Worm (Caenorhabditis elegans) whole organism, L4 larva: Measurements from ENCODE around the gene E02C12.8.
A peak's percentile ranks its signal among the peaks of the same experiment; 100 is the strongest.

Experiments used
- D1046.2 ChIP-seq: fragments of 200-800 bp; sonication (Bioruptor generic); IDR thresholded peaks from 2 replicates; pipeline ENCODE4 v1.3.6; 2022; ENCODE audit warnings: missing genetic modification characterization, missing compliant biosample characterization
- F44E2.7 ChIP-seq: fragments of 200-800 bp; sonication (Bioruptor generic); IDR thresholded peaks from 2 replicates; pipeline ENCODE4 v2.1.2; 2022; ENCODE audit warnings: missing genetic modification characterization, missing compliant biosample characterization
- F49E8.2 ChIP-seq: sonication (generic microtip); optimal IDR thresholded peaks from 2 replicates; lab custom pipeline; 2016; ENCODE audit warnings: missing compliant biosample characterization, mild to moderate bottlenecking, missing genetic modification characterization, borderline replicate concordance
- T20F7.1 ChIP-seq: fragments of 200-800 bp; sonication (Bioruptor generic); optimal IDR thresholded peaks from 2 replicates; lab custom pipeline; 2018; ENCODE audit warnings: mild to moderate bottlenecking, missing genetic modification characterization, missing compliant biosample characterization
- Y48G9A.11 ChIP-seq: fragments of 200-800 bp; sonication (Bioruptor generic); IDR thresholded peaks from 2 replicates; pipeline ENCODE4 v1.3.6; 2022; ENCODE audit warnings: missing genetic modification reagents, missing genetic modification characterization, missing compliant biosample characterization
- Y75B8A.6 ChIP-seq: fragments of 200-800 bp; sonication (Bioruptor generic); IDR thresholded peaks from 2 replicates; pipeline ENCODE4 v1.3.6; 2022; ENCODE audit warnings: missing genetic modification reagents, missing genetic modification characterization, missing compliant biosample characterization
- ZK546.5 ChIP-seq, 2 experiments: sonication (generic microtip); optimal IDR thresholded peaks; 2 replicates each; lab custom pipeline; 2017; ENCODE audit warnings: missing biosample characterization in 2 of 2, missing genetic modification characterization in 2 of 2
- aha-1 ChIP-seq: fragments of 150-350 bp; peaks from one replicate; lab custom pipeline; 2014; ENCODE audit warnings: missing biosample characterization, missing genetic modification characterization
- aly-2 ChIP-seq: sonication (generic microtip); optimal IDR thresholded peaks from 2 replicates; lab custom pipeline; 2018; ENCODE audit warnings: missing biosample characterization, missing genetic modification characterization
- attf-4 ChIP-seq: sonication (generic microtip); optimal IDR thresholded peaks from 3 replicates; lab custom pipeline; 2017; ENCODE audit warnings: missing biosample characterization, missing genetic modification characterization
- ceh-82 ChIP-seq: sonication (generic microtip); optimal IDR thresholded peaks from 2 replicates; lab custom pipeline; 2017; ENCODE audit warnings: missing biosample characterization, missing genetic modification characterization
- ces-1 ChIP-seq: fragments of 150-350 bp; sonication (generic microtip); optimal IDR thresholded peaks from 4 replicates; lab custom pipeline; 2014; ENCODE audit warnings: missing biosample characterization, missing genetic modification reagents, missing genetic modification characterization
- ctbp-1 ChIP-seq: fragments of 200-800 bp; sonication (Bioruptor generic); IDR thresholded peaks from 2 replicates; pipeline ENCODE4 v1.3.6; 2022; ENCODE audit warnings: missing genetic modification reagents, missing genetic modification characterization, missing compliant biosample characterization
- daf-12 ChIP-seq: fragments of 150-350 bp; optimal IDR thresholded peaks from 2 replicates; lab custom pipeline; 2014; ENCODE audit warnings: missing biosample characterization, missing genetic modification reagents, missing genetic modification characterization
- daf-16 ChIP-seq, 3 experiments: sonication (generic microtip); optimal IDR thresholded peaks; 2 replicates each; lab custom pipeline; 2016 to 2017; ENCODE audit warnings: missing genetic modification characterization in 3 of 3, missing genetic modification reagents in 3 of 3, mild to moderate bottlenecking in 2 of 3, missing compliant biosample characterization in 2 of 3, missing biosample characterization in 1 of 3, moderate library complexity in 1 of 3
- dmd-6 ChIP-seq: fragments of 200-800 bp; sonication (Bioruptor generic); IDR thresholded peaks from 2 replicates; pipeline ENCODE4 v1.3.6; 2022; ENCODE audit warnings: missing genetic modification reagents, missing genetic modification characterization, missing compliant biosample characterization
- dmd-8 ChIP-seq: fragments of 200-800 bp; sonication (Bioruptor generic); IDR thresholded peaks from 2 replicates; pipeline ENCODE4 v1.3.6; 2022; ENCODE audit warnings: missing genetic modification characterization, missing compliant biosample characterization
- dpl-1 ChIP-seq: fragments of 150-350 bp; optimal IDR thresholded peaks from 2 replicates; lab custom pipeline; 2014; ENCODE audit warnings: missing biosample characterization, missing genetic modification reagents, missing genetic modification characterization
- duxl-1 ChIP-seq: sonication (generic microtip); optimal IDR thresholded peaks from 2 replicates; lab custom pipeline; 2016; ENCODE audit warnings: mild to moderate bottlenecking, missing genetic modification characterization, moderate library complexity, missing compliant biosample characterization; ENCODE audit not compliant: poor library complexity
- dve-1 ChIP-seq: sonication (generic microtip); optimal IDR thresholded peaks from 2 replicates; lab custom pipeline; 2017; ENCODE audit warnings: antibody characterized with exemption, mild to moderate bottlenecking, missing genetic modification characterization, missing compliant biosample characterization; ENCODE audit not compliant: insufficient read depth
- egl-43 ChIP-seq: fragments of 200-800 bp; sonication (Bioruptor generic); IDR thresholded peaks from 2 replicates; pipeline ENCODE4 v1.3.6; 2022; ENCODE audit warnings: missing genetic modification reagents, missing genetic modification characterization, missing compliant biosample characterization
- hif-1 ChIP-seq, 2 experiments: sonication (generic microtip); optimal IDR thresholded peaks; 2 replicates each; lab custom pipeline; 2016 to 2017; ENCODE audit warnings: missing compliant biosample characterization in 2 of 2, missing genetic modification characterization in 2 of 2, missing genetic modification reagents in 2 of 2, missing genotype in 2 of 2, mild to moderate bottlenecking in 1 of 2
- hlh-11 ChIP-seq: fragments of 200-800 bp; sonication (Bioruptor generic); optimal IDR thresholded peaks from 2 replicates; lab custom pipeline; 2018; ENCODE audit warnings: mild to moderate bottlenecking, missing genetic modification characterization, missing compliant biosample characterization
- lim-7 ChIP-seq: fragments of 200-800 bp; sonication (Bioruptor generic); IDR thresholded peaks from 2 replicates; pipeline ENCODE4 v1.3.6; 2022; ENCODE audit warnings: missing genetic modification characterization, missing compliant biosample characterization
- lin-29 ChIP-seq: fragments of 200-800 bp; sonication (Bioruptor generic); IDR thresholded peaks from 2 replicates; pipeline ENCODE4 v1.3.6; 2022; ENCODE audit warnings: missing genetic modification reagents, missing genetic modification characterization, missing compliant biosample characterization
- lir-3 ChIP-seq: sonication (generic microtip); optimal IDR thresholded peaks from 2 replicates; lab custom pipeline; 2016; ENCODE audit warnings: mild to moderate bottlenecking, missing genetic modification characterization, missing compliant biosample characterization
- lsy-2 ChIP-seq, 2 experiments: fragments of 150-350 bp in 1 of 2; sonication (generic microtip) in 1 of 2; optimal IDR thresholded peaks; 2 replicates each; lab custom pipeline; 2014 to 2017; ENCODE audit warnings: missing biosample characterization in 2 of 2, missing genetic modification characterization in 2 of 2
- madf-9 ChIP-seq: fragments of 200-800 bp; sonication (Bioruptor generic); conservative IDR thresholded peaks from 2 replicates; pipeline ENCODE4 v1.3.6; 2022; ENCODE audit warnings: missing genetic modification reagents, missing genetic modification characterization, missing compliant biosample characterization
- mep-1 ChIP-seq: fragments of 150-350 bp; sonication (generic microtip); optimal IDR thresholded peaks from 3 replicates; lab custom pipeline; 2014; ENCODE audit warnings: missing biosample characterization, missing genetic modification characterization
- mes-2 ChIP-seq: sonication (generic microtip); optimal IDR thresholded peaks from 2 replicates; lab custom pipeline; 2016; ENCODE audit warnings: missing genotype, mild to moderate bottlenecking, missing genetic modification characterization, missing compliant biosample characterization; ENCODE audit not compliant: poor library complexity, severe bottlenecking
- mxl-2 ChIP-seq: fragments of 200-800 bp; sonication (Bioruptor generic); conservative IDR thresholded peaks from 2 replicates; pipeline ENCODE4 v1.3.6; 2022; ENCODE audit warnings: missing genetic modification reagents, missing genetic modification characterization, missing compliant biosample characterization
- mxl-3 ChIP-seq: fragments of 200-800 bp; sonication (Bioruptor generic); optimal IDR thresholded peaks from 2 replicates; lab custom pipeline; 2018; ENCODE audit warnings: mild to moderate bottlenecking, missing genetic modification characterization, missing compliant biosample characterization
- nhr-11 ChIP-seq: fragments of 150-350 bp; optimal IDR thresholded peaks from 2 replicates; lab custom pipeline; 2014; ENCODE audit warnings: missing biosample characterization, missing genetic modification characterization
- nhr-237 ChIP-seq: sonication (generic microtip); optimal IDR thresholded peaks from 2 replicates; lab custom pipeline; 2017; ENCODE audit warnings: missing biosample characterization, missing genetic modification characterization
- nhr-25 ChIP-seq: sonication (generic microtip); optimal IDR thresholded peaks from 2 replicates; lab custom pipeline; 2017; ENCODE audit warnings: missing genetic modification characterization, mild to moderate bottlenecking, missing compliant biosample characterization, antibody characterized with exemption, moderate library complexity, borderline replicate concordance; ENCODE audit not compliant: insufficient read depth
- nhr-41 ChIP-seq: fragments of 200-800 bp; sonication (Bioruptor generic); IDR thresholded peaks from 2 replicates; pipeline ENCODE4 v1.3.6; 2022; ENCODE audit warnings: missing genetic modification reagents, missing genetic modification characterization, missing compliant biosample characterization
- nhr-42 ChIP-seq: fragments of 200-800 bp; sonication (Bioruptor generic); IDR thresholded peaks from 2 replicates; pipeline ENCODE4 v1.3.6; 2022; ENCODE audit warnings: missing genetic modification characterization, missing compliant biosample characterization
- nhr-76 ChIP-seq: fragments of 150-350 bp; optimal IDR thresholded peaks from 2 replicates; lab custom pipeline; 2014; ENCODE audit warnings: missing biosample characterization, missing genetic modification characterization
- nhr-77 ChIP-seq: fragments of 150-350 bp; optimal IDR thresholded peaks from 2 replicates; lab custom pipeline; 2014; ENCODE audit warnings: missing biosample characterization, missing genetic modification characterization
- saeg-2 ChIP-seq: fragments of 200-800 bp; sonication (Bioruptor generic); IDR thresholded peaks from 2 replicates; pipeline ENCODE4 v1.3.6; 2022; ENCODE audit warnings: missing genetic modification reagents, missing genetic modification characterization, missing compliant biosample characterization
- sdz-12 ChIP-seq: fragments of 200-800 bp; sonication (Bioruptor generic); optimal IDR thresholded peaks from 2 replicates; lab custom pipeline; 2018; ENCODE audit warnings: mild to moderate bottlenecking, missing genetic modification characterization, missing compliant biosample characterization
- set-16 ChIP-seq: fragments of 200-800 bp; sonication (Bioruptor generic); IDR thresholded peaks from 2 replicates; pipeline ENCODE4 v1.3.6; 2022; ENCODE audit warnings: missing genetic modification reagents, missing genetic modification characterization, missing compliant biosample characterization
- snpc-1.2 ChIP-seq: fragments of 200-800 bp; sonication (Bioruptor generic); IDR thresholded peaks from 2 replicates; pipeline ENCODE4 v1.3.6; 2022; ENCODE audit warnings: missing genetic modification reagents, missing genetic modification characterization, missing compliant biosample characterization
- spr-3 ChIP-seq: fragments of 200-800 bp; sonication (Bioruptor generic); optimal IDR thresholded peaks from 2 replicates; lab custom pipeline; 2018; ENCODE audit warnings: mild to moderate bottlenecking, missing genetic modification characterization, missing compliant biosample characterization
- vab-7 ChIP-seq: fragments of 200-800 bp; sonication (Bioruptor generic); IDR thresholded peaks from 2 replicates; pipeline ENCODE4 v1.3.6; 2022; ENCODE audit warnings: missing genetic modification reagents, missing genetic modification characterization, missing compliant biosample characterization
- zfp-3 ChIP-seq: fragments of 200-800 bp; sonication (Bioruptor generic); conservative IDR thresholded peaks from 2 replicates; pipeline ENCODE4 v1.3.6; 2022; ENCODE audit warnings: missing genetic modification reagents, missing genetic modification characterization, missing compliant biosample characterization
- zip-2 ChIP-seq: fragments of 150-350 bp; optimal IDR thresholded peaks from 2 replicates; lab custom pipeline; 2014; ENCODE audit warnings: missing biosample characterization, missing genetic modification characterization

The E02C12.8 gene

DNA sequence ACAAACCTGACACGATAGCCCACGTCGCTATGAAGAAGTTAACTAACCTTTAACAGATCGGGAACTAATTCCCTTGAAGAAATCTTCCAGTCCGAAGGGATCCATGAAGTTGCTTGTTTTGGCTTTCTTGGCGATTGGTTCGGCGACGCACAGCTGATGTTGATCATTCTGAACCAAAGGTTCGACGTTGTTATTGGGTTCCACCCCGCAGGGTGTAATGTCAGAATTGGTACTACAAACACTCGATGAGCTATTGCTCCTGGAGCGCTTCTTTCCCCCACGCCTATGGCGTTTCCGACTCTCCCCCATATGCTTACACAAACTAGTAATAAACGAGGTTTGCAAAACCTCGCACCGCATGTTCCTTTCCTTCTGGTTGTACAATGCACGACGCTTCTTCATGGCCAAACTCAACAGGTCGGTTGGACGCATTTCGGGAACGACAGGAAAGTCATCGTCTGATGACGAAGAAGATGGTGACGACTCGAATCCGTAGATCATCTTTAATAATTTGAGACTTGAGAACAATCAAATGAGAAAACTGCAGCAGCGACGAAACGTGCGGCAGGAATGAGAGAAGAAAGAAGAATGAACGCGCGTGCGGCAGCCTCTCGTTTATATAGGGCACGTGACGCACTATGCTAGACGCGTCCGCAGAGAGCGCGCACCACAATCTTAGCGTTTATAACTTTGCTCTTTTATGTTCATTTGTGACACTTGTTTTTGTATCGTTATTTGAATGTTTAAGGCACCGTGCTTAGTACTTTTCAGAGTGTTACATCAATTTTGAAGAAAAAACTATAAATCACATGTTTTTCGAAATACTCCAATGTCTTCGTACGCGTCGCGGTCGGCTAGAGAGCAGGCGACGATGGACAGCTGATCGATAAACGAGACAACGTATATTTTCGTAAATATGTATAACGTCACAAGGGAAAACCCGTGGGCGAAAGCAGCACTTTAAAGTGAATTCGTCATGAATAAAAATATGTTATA is 29.5 kb downstream of the E02C12.8 start, which contains the start of gene tos-1 (continued):
- TF ChIP-seq dpl-1 (GFP tag; lab: Kevin White, UChicago) (peak; percentile 84), hif-1 (tag; optimal IDR thresholded peaks at IDR 0.05; lab: Kevin White, UChicago) (peak; percentile 92 to 96), ceh-82 (tag; lab: Kevin White, UChicago) (no peak), Y48G9A.11 (GFP tag; lab: Robert Waterston, UW) (peak; percentile 93), ces-1 (peak; percentile 85), nhr-42 (GFP tag; lab: Robert Waterston, UW) (peak; percentile 96), lin-29 (GFP tag; lab: Robert Waterston, UW) (peak; percentile 91), nhr-11 (tag; lab: Kevin White, UChicago) (peak; percentile 99), duxl-1 (peak; percentile 68), lsy-2 (tag; optimal IDR thresholded peaks at IDR 0.05; lab: Kevin White, UChicago) (peak; percentile 91 to 93), dmd-6 (peak; percentile 99), zip-2 (tag; lab: Kevin White, UChicago) (peak; percentile 28), nhr-76 (tag; lab: Kevin White, UChicago) (peak; percentile 65), vab-7 (GFP tag; lab: Robert Waterston, UW) (peak; percentile 90), nhr-25 (tag; lab: Kevin White, UChicago) (peak; percentile 96), madf-9 (GFP tag; lab: Robert Waterston, UW) (peak; percentile 98), dve-1 (tag; lab: Kevin White, UChicago) (peak; percentile 95), dmd-8 (GFP tag; lab: Robert Waterston, UW) (no peak), lim-7 (GFP tag; lab: Robert Waterston, UW) (peak; percentile 36; the same call in 1 of the 2 replicates), nhr-237 (tag; lab: Kevin White, UChicago) (peak; percentile 71), daf-16 (GFP tag; optimal IDR thresholded peaks at IDR 0.05; lab: Kevin White, UChicago) (peak; percentile 68 to 95), daf-16 (tag; optimal IDR thresholded peaks at IDR 0.05; lab: Kevin White, UChicago) (peak; percentile 74), lir-3 (peak; percentile 51), zfp-3 (GFP tag; lab: Robert Waterston, UW) (peak; percentile 98), ZK546.5 (tag; optimal IDR thresholded peaks at IDR 0.05; lab: Kevin White, UChicago) (peak in 1 of 2 experiments; percentile 56), ctbp-1 (GFP tag; lab: Robert Waterston, UW) (peak; percentile 97), daf-12 (tag; lab: Kevin White, UChicago) (no peak), saeg-2 (GFP tag; lab: Robert Waterston, UW) (peak; percentile 95), mep-1 (tag; lab: Kevin White, UChicago) (peak; percentile 98), attf-4 (tag; lab: Kevin White, UChicago) (no peak), hlh-11 (tag; lab: Kevin White, UChicago) (peak; percentile 100), nhr-41 (GFP tag; lab: Robert Waterston, UW) (peak; percentile 79; the same call in 1 of the 2 replicates), F44E2.7 (GFP tag; lab: Robert Waterston, UW) (no peak), mes-2 (tag; lab: Kevin White, UChicago) (peak; percentile 78), aly-2 (tag; lab: Kevin White, UChicago) (peak; percentile 49), egl-43 (GFP tag; lab: Robert Waterston, UW) (no peak), F49E8.2 (tag; lab: Kevin White, UChicago) (peak; percentile 64), spr-3 (GFP tag; lab: Kevin White, UChicago) (peak; percentile 85), D1046.2 (GFP tag; lab: Robert Waterston, UW) (peak; percentile 90; the same call in 1 of the 2 replicates), mxl-3 (GFP tag; lab: Kevin White, UChicago) (peak; percentile 95), aha-1 (tag; lab: Kevin White, UChicago) (peak; percentile 100), sdz-12 (GFP tag; lab: Kevin White, UChicago) (peak; percentile 51), set-16 (peak; percentile 77; the same call in 1 of the 2 replicates), mxl-2 (peak; percentile 77; the same call in 1 of the 2 replicates), nhr-77 (tag; lab: Kevin White, UChicago) (peak; percentile 96), Y75B8A.6 (GFP tag; lab: Robert Waterston, UW) (peak; percentile 84), T20F7.1 (peak; percentile 97), snpc-1.2 (GFP tag; lab: Robert Waterston, UW) (no peak)
